Worm (Caenorhabditis elegans) whole organism, L4 larva: ENCODE results near the gene nas-28.

Source experiments
- D1046.2 ChIP-seq: fragments of 200-800 bp; sonication (Bioruptor generic); IDR thresholded peaks from 2 replicates; pipeline ENCODE4 v1.3.6; 2022; ENCODE audit warnings: missing genetic modification characterization, missing compliant biosample characterization
- F26F4.8 ChIP-seq: fragments of 200-800 bp; sonication (Bioruptor generic); conservative IDR thresholded peaks from 2 replicates; pipeline ENCODE4 v1.3.6; 2022; ENCODE audit warnings: missing genetic modification characterization, missing compliant biosample characterization
- F49E8.2 ChIP-seq: sonication (generic microtip); optimal IDR thresholded peaks from 2 replicates; lab custom pipeline; 2016; ENCODE audit warnings: missing compliant biosample characterization, mild to moderate bottlenecking, missing genetic modification characterization, borderline replicate concordance
- Y5F2A.4 ChIP-seq: fragments of 200-800 bp; sonication (Bioruptor generic); optimal IDR thresholded peaks from 2 replicates; lab custom pipeline; 2018; ENCODE audit warnings: mild to moderate bottlenecking, missing genetic modification characterization, missing compliant biosample characterization
- ZK337.2 ChIP-seq: fragments of 200-800 bp; sonication (Bioruptor generic); IDR thresholded peaks from 2 replicates; pipeline ENCODE4 v1.3.6; 2022; ENCODE audit warnings: missing genetic modification reagents, missing genetic modification characterization, missing compliant biosample characterization
- ceh-20 ChIP-seq: fragments of 200-800 bp; sonication (Bioruptor generic); IDR thresholded peaks from 2 replicates; pipeline ENCODE4 v1.3.6; 2022; ENCODE audit warnings: missing genetic modification reagents, missing genetic modification characterization, missing compliant biosample characterization
- ceh-82 ChIP-seq: sonication (generic microtip); optimal IDR thresholded peaks from 2 replicates; lab custom pipeline; 2017; ENCODE audit warnings: missing biosample characterization, missing genetic modification characterization
- ctbp-1 ChIP-seq: fragments of 200-800 bp; sonication (Bioruptor generic); IDR thresholded peaks from 2 replicates; pipeline ENCODE4 v1.3.6; 2022; ENCODE audit warnings: missing genetic modification reagents, missing genetic modification characterization, missing compliant biosample characterization
- daf-16 ChIP-seq, 3 experiments: sonication (generic microtip); optimal IDR thresholded peaks; 2 replicates each; lab custom pipeline; 2016 to 2017; ENCODE audit warnings: missing genetic modification characterization in 3 of 3, missing genetic modification reagents in 3 of 3, mild to moderate bottlenecking in 2 of 3, missing compliant biosample characterization in 2 of 3, missing biosample characterization in 1 of 3, moderate library complexity in 1 of 3
- daf-8 ChIP-seq: fragments of 200-800 bp; sonication (Bioruptor generic); IDR thresholded peaks from 2 replicates; pipeline ENCODE4 v1.3.6; 2022; ENCODE audit warnings: missing genetic modification characterization, missing compliant biosample characterization
- dmd-6 ChIP-seq: fragments of 200-800 bp; sonication (Bioruptor generic); IDR thresholded peaks from 2 replicates; pipeline ENCODE4 v1.3.6; 2022; ENCODE audit warnings: missing genetic modification reagents, missing genetic modification characterization, missing compliant biosample characterization
- dmd-8 ChIP-seq: fragments of 200-800 bp; sonication (Bioruptor generic); IDR thresholded peaks from 2 replicates; pipeline ENCODE4 v1.3.6; 2022; ENCODE audit warnings: missing genetic modification characterization, missing compliant biosample characterization
- dpl-1 ChIP-seq: fragments of 150-350 bp; optimal IDR thresholded peaks from 2 replicates; lab custom pipeline; 2014; ENCODE audit warnings: missing biosample characterization, missing genetic modification reagents, missing genetic modification characterization
- dve-1 ChIP-seq: sonication (generic microtip); optimal IDR thresholded peaks from 2 replicates; lab custom pipeline; 2017; ENCODE audit warnings: antibody characterized with exemption, mild to moderate bottlenecking, missing genetic modification characterization, missing compliant biosample characterization; ENCODE audit not compliant: insufficient read depth
- egl-27 ChIP-seq: sonication (generic microtip); optimal IDR thresholded peaks from 3 replicates; lab custom pipeline; 2017; ENCODE audit warnings: missing biosample characterization, missing genetic modification reagents, missing genetic modification characterization
- egl-43 ChIP-seq: fragments of 200-800 bp; sonication (Bioruptor generic); IDR thresholded peaks from 2 replicates; pipeline ENCODE4 v1.3.6; 2022; ENCODE audit warnings: missing genetic modification reagents, missing genetic modification characterization, missing compliant biosample characterization
- fos-1 ChIP-seq: fragments of 150-350 bp; optimal IDR thresholded peaks from 2 replicates; lab custom pipeline; 2014; ENCODE audit warnings: missing biosample characterization, missing genetic modification characterization
- hlh-11 ChIP-seq: fragments of 200-800 bp; sonication (Bioruptor generic); optimal IDR thresholded peaks from 2 replicates; lab custom pipeline; 2018; ENCODE audit warnings: mild to moderate bottlenecking, missing genetic modification characterization, missing compliant biosample characterization
- hlh-30 ChIP-seq: sonication (generic microtip); optimal IDR thresholded peaks from 2 replicates; lab custom pipeline; 2017; ENCODE audit warnings: antibody characterized with exemption, mild to moderate bottlenecking, missing genetic modification characterization, missing compliant biosample characterization; ENCODE audit not compliant: insufficient read depth
- lim-7 ChIP-seq: fragments of 200-800 bp; sonication (Bioruptor generic); IDR thresholded peaks from 2 replicates; pipeline ENCODE4 v1.3.6; 2022; ENCODE audit warnings: missing genetic modification characterization, missing compliant biosample characterization
- lin-1 ChIP-seq: fragments of 200-800 bp; sonication (Bioruptor generic); IDR thresholded peaks from 2 replicates; pipeline ENCODE4 v1.3.6; 2022; ENCODE audit warnings: missing genetic modification reagents, missing genetic modification characterization, missing compliant biosample characterization
- lin-13 ChIP-seq: fragments of 150-350 bp; optimal IDR thresholded peaks from 2 replicates; lab custom pipeline; 2014; ENCODE audit warnings: missing biosample characterization, missing genetic modification reagents, missing genetic modification characterization
- lin-29 ChIP-seq: fragments of 200-800 bp; sonication (Bioruptor generic); IDR thresholded peaks from 2 replicates; pipeline ENCODE4 v1.3.6; 2022; ENCODE audit warnings: missing genetic modification reagents, missing genetic modification characterization, missing compliant biosample characterization
- madf-9 ChIP-seq: fragments of 200-800 bp; sonication (Bioruptor generic); conservative IDR thresholded peaks from 2 replicates; pipeline ENCODE4 v1.3.6; 2022; ENCODE audit warnings: missing genetic modification reagents, missing genetic modification characterization, missing compliant biosample characterization
- mdl-1 ChIP-seq, 2 experiments: fragments of 150-350 bp in 1 of 2; sonication (generic microtip) in 1 of 2; optimal IDR thresholded peaks; 2 replicates each; lab custom pipeline; 2014 to 2017; ENCODE audit warnings: missing biosample characterization in 2 of 2, missing genetic modification characterization in 2 of 2
- mdt-29 ChIP-seq: fragments of 200-800 bp; sonication (Bioruptor generic); IDR thresholded peaks from 2 replicates; pipeline ENCODE4 v1.3.6; 2022; ENCODE audit warnings: missing genetic modification reagents, missing genetic modification characterization, missing compliant biosample characterization
- mep-1 ChIP-seq: fragments of 150-350 bp; sonication (generic microtip); optimal IDR thresholded peaks from 3 replicates; lab custom pipeline; 2014; ENCODE audit warnings: missing biosample characterization, missing genetic modification characterization
- mxl-3 ChIP-seq: fragments of 200-800 bp; sonication (Bioruptor generic); optimal IDR thresholded peaks from 2 replicates; lab custom pipeline; 2018; ENCODE audit warnings: mild to moderate bottlenecking, missing genetic modification characterization, missing compliant biosample characterization
- nhr-102 ChIP-seq: sonication (generic microtip); optimal IDR thresholded peaks from 2 replicates; lab custom pipeline; 2016; ENCODE audit warnings: mild to moderate bottlenecking, missing genetic modification characterization, moderate library complexity, missing compliant biosample characterization
- nhr-111 ChIP-seq: fragments of 200-800 bp; sonication (Bioruptor generic); optimal IDR thresholded peaks from 2 replicates; lab custom pipeline; 2018; ENCODE audit warnings: mild to moderate bottlenecking, missing genetic modification characterization, missing compliant biosample characterization
- nhr-237 ChIP-seq: sonication (generic microtip); optimal IDR thresholded peaks from 2 replicates; lab custom pipeline; 2017; ENCODE audit warnings: missing biosample characterization, missing genetic modification characterization
- nhr-25 ChIP-seq: sonication (generic microtip); optimal IDR thresholded peaks from 2 replicates; lab custom pipeline; 2017; ENCODE audit warnings: missing genetic modification characterization, mild to moderate bottlenecking, missing compliant biosample characterization, antibody characterized with exemption, moderate library complexity, borderline replicate concordance; ENCODE audit not compliant: insufficient read depth
- nhr-28 ChIP-seq: fragments of 150-350 bp; optimal IDR thresholded peaks from 2 replicates; lab custom pipeline; 2014; ENCODE audit warnings: missing biosample characterization, missing genetic modification characterization
- nhr-48 ChIP-seq: sonication (generic microtip); optimal IDR thresholded peaks from 2 replicates; lab custom pipeline; 2016; ENCODE audit warnings: mild to moderate bottlenecking, missing genetic modification characterization, missing compliant biosample characterization
- nhr-76 ChIP-seq: fragments of 150-350 bp; optimal IDR thresholded peaks from 2 replicates; lab custom pipeline; 2014; ENCODE audit warnings: missing biosample characterization, missing genetic modification characterization
- nhr-77 ChIP-seq: fragments of 150-350 bp; optimal IDR thresholded peaks from 2 replicates; lab custom pipeline; 2014; ENCODE audit warnings: missing biosample characterization, missing genetic modification characterization
- php-3 ChIP-seq: fragments of 200-800 bp; sonication (Bioruptor generic); IDR thresholded peaks from 2 replicates; pipeline ENCODE4 v1.3.6; 2022; ENCODE audit warnings: missing genetic modification reagents, missing genetic modification characterization, missing compliant biosample characterization
- pqm-1 ChIP-seq: sonication (generic microtip); optimal IDR thresholded peaks from 2 replicates; lab custom pipeline; 2017; ENCODE audit warnings: missing biosample characterization, missing genetic modification characterization
- saeg-2 ChIP-seq: fragments of 200-800 bp; sonication (Bioruptor generic); IDR thresholded peaks from 2 replicates; pipeline ENCODE4 v1.3.6; 2022; ENCODE audit warnings: missing genetic modification reagents, missing genetic modification characterization, missing compliant biosample characterization
- sdz-12 ChIP-seq: fragments of 200-800 bp; sonication (Bioruptor generic); optimal IDR thresholded peaks from 2 replicates; lab custom pipeline; 2018; ENCODE audit warnings: mild to moderate bottlenecking, missing genetic modification characterization, missing compliant biosample characterization
- snpc-1.2 ChIP-seq: fragments of 200-800 bp; sonication (Bioruptor generic); IDR thresholded peaks from 2 replicates; pipeline ENCODE4 v1.3.6; 2022; ENCODE audit warnings: missing genetic modification reagents, missing genetic modification characterization, missing compliant biosample characterization
- snpc-4 ChIP-seq: fragments of 150-350 bp; optimal IDR thresholded peaks from 2 replicates; lab custom pipeline; 2014; ENCODE audit warnings: missing biosample characterization, missing genetic modification characterization
- tag-97 ChIP-seq: fragments of 200-800 bp; sonication (Bioruptor generic); IDR thresholded peaks from 2 replicates; pipeline ENCODE4 v1.3.6; 2022; ENCODE audit warnings: missing genetic modification characterization, missing compliant biosample characterization
- tra-1 ChIP-seq: fragments of 200-800 bp; sonication (Bioruptor generic); IDR thresholded peaks from 2 replicates; pipeline ENCODE4 v1.3.6; 2022; ENCODE audit warnings: missing genetic modification reagents, missing genetic modification characterization, missing compliant biosample characterization
- vab-7 ChIP-seq: fragments of 200-800 bp; sonication (Bioruptor generic); IDR thresholded peaks from 2 replicates; pipeline ENCODE4 v1.3.6; 2022; ENCODE audit warnings: missing genetic modification reagents, missing genetic modification characterization, missing compliant biosample characterization
- zfp-3 ChIP-seq: fragments of 200-800 bp; sonication (Bioruptor generic); conservative IDR thresholded peaks from 2 replicates; pipeline ENCODE4 v1.3.6; 2022; ENCODE audit warnings: missing genetic modification reagents, missing genetic modification characterization, missing compliant biosample characterization

nas-28 gene

DNA sequence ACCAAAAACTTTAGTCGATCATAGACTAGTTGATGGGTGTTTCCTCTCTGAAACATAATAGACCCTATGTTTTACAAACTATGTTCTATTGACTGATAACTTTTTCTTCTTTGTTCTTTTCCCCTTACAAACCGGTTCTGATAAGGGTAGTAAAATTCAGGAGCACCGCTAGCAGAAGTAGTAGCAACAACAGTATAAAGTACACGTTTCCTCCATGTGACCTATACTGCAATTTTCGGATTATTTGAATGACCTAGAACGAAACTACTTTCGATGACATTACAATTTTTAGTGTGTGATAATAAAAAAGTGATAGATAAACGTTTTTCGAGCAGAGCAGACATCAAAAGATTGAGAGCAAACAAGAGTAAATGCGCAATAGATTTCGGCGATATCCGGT lies 2.7 kb downstream of the nas-28 start:
- TF ChIP-seq tra-1 = 0 out of 2 replicates have a peak, but pooled peaks have one; percentile 20
- TF ChIP-seq mxl-3 (GFP tag; lab: Kevin White, UChicago) = peak; percentile 4
- no peak for TF ChIP-seq daf-16 (GFP tag; optimal IDR thresholded peaks at IDR 0.05; lab: Kevin White, UChicago)
- peak; percentile 72 for TF ChIP-seq daf-16 (tag; optimal IDR thresholded peaks at IDR 0.05; lab: Kevin White, UChicago)
- no peak for TF ChIP-seq egl-27
- TF ChIP-seq nhr-28 = peak; percentile 56
- TF ChIP-seq lin-29 = no peak
- peak; percentile 48; the same call in 1 of the 2 replicates for TF ChIP-seq lin-1
- no peak for TF ChIP-seq snpc-4
- peak in 1 of 2 experiments; percentile 64 for TF ChIP-seq mdl-1 (tag; optimal IDR thresholded peaks at IDR 0.05; lab: Kevin White, UChicago)
- TF ChIP-seq hlh-30 (tag; lab: Kevin White, UChicago) = peak; percentile 5
- TF ChIP-seq php-3 (GFP tag; lab: Robert Waterston, UW) = peak; percentile 82
- TF ChIP-seq madf-9 (GFP tag; lab: Robert Waterston, UW) = no peak
- TF ChIP-seq dve-1 = peak; percentile 89
- TF ChIP-seq hlh-11 (tag; lab: Kevin White, UChicago) = peak; percentile 78
- peak; percentile 67 for TF ChIP-seq pqm-1 (tag; lab: Kevin White, UChicago)
- TF ChIP-seq sdz-12 (GFP tag; lab: Kevin White, UChicago) = no peak
- TF ChIP-seq nhr-48 (tag; lab: Kevin White, UChicago) = peak; percentile 35
- TF ChIP-seq nhr-77 (tag; lab: Kevin White, UChicago) = peak; percentile 20
- peak; percentile 78 for TF ChIP-seq dmd-6 (GFP tag; lab: Robert Waterston, UW)

- TF ChIP-seq ZK337.2 (no peak), dmd-6 (GFP tag; lab: Robert Waterston, UW) (peak; percentile 94), saeg-2 (no peak), daf-16 (GFP tag; optimal IDR thresholded peaks at IDR 0.05; lab: Kevin White, UChicago) (peak in 1 of 2 experiments; percentile 29), daf-16 (tag; optimal IDR thresholded peaks at IDR 0.05; lab: Kevin White, UChicago) (peak; percentile 56), lin-29 (no peak), nhr-237 (tag; lab: Kevin White, UChicago) (no peak), tra-1 (peak; percentile 73; the same call in 1 of the 2 replicates), ceh-82 (tag; lab: Kevin White, UChicago) (no peak), nhr-77 (tag; lab: Kevin White, UChicago) (peak; percentile 82), daf-8 (GFP tag; lab: Robert Waterston, UW) (no peak), Y5F2A.4 (GFP tag; lab: Kevin White, UChicago) (no peak), D1046.2 (no peak), nhr-111 (GFP tag; lab: Kevin White, UChicago) (no peak), mxl-3 (GFP tag; lab: Kevin White, UChicago) (peak; percentile 77), nhr-28 (peak; percentile 76), mep-1 (tag; lab: Kevin White, UChicago) (no peak), dpl-1 (GFP tag; lab: Kevin White, UChicago) (no peak), egl-27 (no peak), nhr-25 (tag; lab: Kevin White, UChicago) (no peak), mdl-1 (tag; optimal IDR thresholded peaks at IDR 0.05; lab: Kevin White, UChicago) (peak in 1 of 2 experiments; percentile 78), nhr-102 (tag; lab: Kevin White, UChicago) (peak; percentile 4), php-3 (GFP tag; lab: Robert Waterston, UW) (0 out of 2 replicates have a peak, but pooled peaks have one; percentile 13), mdt-29 (GFP tag; lab: Robert Waterston, UW) (no peak), fos-1 (tag; lab: Kevin White, UChicago) (peak; percentile 50), nhr-76 (tag; lab: Kevin White, UChicago) (no peak), ceh-20 (GFP tag; lab: Robert Waterston, UW) (no peak), ctbp-1 (GFP tag; lab: Robert Waterston, UW) (no peak), vab-7 (no peak), lim-7 (GFP tag; lab: Robert Waterston, UW) (no peak), F26F4.8 (GFP tag; lab: Robert Waterston, UW) (no peak), egl-43 (no peak), F49E8.2 (tag; lab: Kevin White, UChicago) (no peak), snpc-1.2 (no peak), hlh-11 (tag; lab: Kevin White, UChicago) (peak; percentile 84), pqm-1 (tag; lab: Kevin White, UChicago) (peak; percentile 92), hlh-30 (tag; lab: Kevin White, UChicago) (peak; percentile 18), zfp-3 (GFP tag; lab: Robert Waterston, UW) (no peak), lin-13 (GFP tag; lab: Kevin White, UChicago) (no peak), sdz-12 (GFP tag; lab: Kevin White, UChicago) (no peak), dmd-8 (no peak), tag-97 (GFP tag; lab: Robert Waterston, UW) (no peak)
These were observed 4.0 kb downstream of the nas-28 start for ce11 chrIII:6179062-6179461.
